Worm (Caenorhabditis elegans) whole organism, L1 larva: ENCODE measurements around the gene T26A8.3.
A peak's percentile ranks its signal among the peaks of the same experiment; 100 is the strongest.

ENCODE experiments used
- C04F5.9 ChIP-seq: sonication (generic microtip); optimal IDR thresholded peaks from 2 replicates; lab custom pipeline; 2016; ENCODE audit warnings: missing genetic modification characterization, missing compliant biosample characterization
- C16A3.4 ChIP-seq: fragments of 150-350 bp; optimal IDR thresholded peaks from 2 replicates; lab custom pipeline; 2014; ENCODE audit warnings: missing biosample characterization, missing genetic modification characterization
- Y116A8C.19 ChIP-seq: sonication (generic microtip); optimal IDR thresholded peaks from 2 replicates; lab custom pipeline; 2016; ENCODE audit warnings: missing compliant biosample characterization, missing genetic modification characterization, borderline replicate concordance
- aha-1 ChIP-seq: fragments of 150-350 bp; optimal IDR thresholded peaks from 2 replicates; lab custom pipeline; 2014; ENCODE audit warnings: missing biosample characterization, missing genetic modification characterization
- alr-1 ChIP-seq: fragments of 200-800 bp; sonication (Bioruptor generic); optimal IDR thresholded peaks from 2 replicates; lab custom pipeline; 2018; ENCODE audit warnings: borderline replicate concordance, mild to moderate bottlenecking, missing genetic modification characterization, missing compliant biosample characterization
- aly-2 ChIP-seq: fragments of 150-350 bp; optimal IDR thresholded peaks from 2 replicates; lab custom pipeline; 2014; ENCODE audit warnings: missing biosample characterization, missing genetic modification characterization
- ama-1 ChIP-seq: fragments of 150-350 bp; optimal IDR thresholded peaks from 2 replicates; lab custom pipeline; 2014
- blmp-1 ChIP-seq: fragments of 150-350 bp; optimal IDR thresholded peaks from 2 replicates; lab custom pipeline; 2014; ENCODE audit warnings: missing biosample characterization, missing genetic modification characterization
- ceh-63 ChIP-seq: fragments of 200-800 bp; sonication (Bioruptor generic); optimal IDR thresholded peaks from 2 replicates; lab custom pipeline; 2018; ENCODE audit warnings: mild to moderate bottlenecking, missing genetic modification characterization, missing compliant biosample characterization
- ceh-8 ChIP-seq: fragments of 200-800 bp; sonication (Bioruptor generic); optimal IDR thresholded peaks from 2 replicates; lab custom pipeline; 2018; ENCODE audit warnings: mild to moderate bottlenecking, missing genetic modification characterization, moderate library complexity, missing compliant biosample characterization
- ceh-82 ChIP-seq, 3 experiments: fragments of 150-350 bp in 1 of 3; sonication (generic microtip) in 2 of 3; optimal IDR thresholded peaks; 2 replicates each; lab custom pipeline; 2014 to 2017; ENCODE audit warnings: missing biosample characterization in 3 of 3, missing genetic modification characterization in 3 of 3
- ceh-88 ChIP-seq: fragments of 200-800 bp; sonication (Bioruptor generic); IDR thresholded peaks from 2 replicates; pipeline ENCODE4 v1.3.6; 2022; ENCODE audit warnings: missing genetic modification characterization, missing compliant biosample characterization
- ceh-90 ChIP-seq: sonication (generic microtip); optimal IDR thresholded peaks from 2 replicates; lab custom pipeline; 2016; ENCODE audit warnings: missing genetic modification characterization, missing compliant biosample characterization
- dsc-1 ChIP-seq: sonication (generic microtip); optimal IDR thresholded peaks from 2 replicates; lab custom pipeline; 2016; ENCODE audit warnings: mild to moderate bottlenecking, missing genetic modification characterization, missing compliant biosample characterization
- efl-3 ChIP-seq: fragments of 200-800 bp; sonication (Bioruptor generic); optimal IDR thresholded peaks from 2 replicates; lab custom pipeline; 2018; ENCODE audit warnings: mild to moderate bottlenecking, missing genetic modification characterization, missing compliant biosample characterization
- egl-13 ChIP-seq: sonication (generic microtip); optimal IDR thresholded peaks from 2 replicates; lab custom pipeline; 2016; ENCODE audit warnings: missing genotype, missing genetic modification reagents, missing genetic modification characterization, missing compliant biosample characterization
- egl-27 ChIP-seq, 2 experiments: fragments of 150-350 bp in 1 of 2; sonication (generic microtip); optimal IDR thresholded peaks; 3 replicates each; lab custom pipeline; 2017 to 2018; ENCODE audit warnings: missing biosample characterization in 2 of 2, missing genetic modification characterization in 2 of 2, missing genetic modification reagents in 2 of 2
- ets-5 ChIP-seq: fragments of 200-800 bp; sonication (Bioruptor generic); IDR thresholded peaks from 2 replicates; pipeline ENCODE4 v1.3.6; 2022; ENCODE audit warnings: missing genetic modification characterization, missing compliant biosample characterization
- fkh-4 ChIP-seq: sonication (generic microtip); optimal IDR thresholded peaks from 2 replicates; lab custom pipeline; 2016; ENCODE audit warnings: missing compliant biosample characterization, missing genetic modification characterization, borderline replicate concordance
- fkh-8 ChIP-seq: sonication (generic microtip); optimal IDR thresholded peaks from 2 replicates; lab custom pipeline; 2016; ENCODE audit warnings: mild to moderate bottlenecking, missing genetic modification characterization, missing compliant biosample characterization
- grh-1 ChIP-seq: fragments of 200-800 bp; sonication (Bioruptor generic); IDR thresholded peaks from 2 replicates; pipeline ENCODE4 v1.3.6; 2022; ENCODE audit warnings: missing genetic modification reagents, missing genetic modification characterization, missing compliant biosample characterization
- hlh-4 ChIP-seq: sonication (generic microtip); optimal IDR thresholded peaks from 2 replicates; lab custom pipeline; 2016; ENCODE audit warnings: mild to moderate bottlenecking, missing genetic modification characterization, missing compliant biosample characterization
- jun-1 ChIP-seq: fragments of 150-350 bp; optimal IDR thresholded peaks from 2 replicates; lab custom pipeline; 2014; ENCODE audit warnings: missing biosample characterization, missing genetic modification reagents, missing genetic modification characterization
- lin-13 ChIP-seq: fragments of 150-350 bp; optimal IDR thresholded peaks from 2 replicates; lab custom pipeline; 2014; ENCODE audit warnings: missing biosample characterization, missing genetic modification reagents, missing genetic modification characterization
- lin-14 ChIP-seq: fragments of 200-800 bp; sonication (Bioruptor generic); optimal IDR thresholded peaks from 2 replicates; lab custom pipeline; 2018; ENCODE audit warnings: mild to moderate bottlenecking, missing genetic modification characterization, moderate library complexity, missing compliant biosample characterization
- lin-15B ChIP-seq: fragments of 150-350 bp; sonication (generic microtip); optimal IDR thresholded peaks from 3 replicates; lab custom pipeline; 2014; ENCODE audit warnings: missing biosample characterization, missing genetic modification characterization
- lin-35 ChIP-seq, 2 experiments: fragments of 150-350 bp; optimal IDR thresholded peaks; 2 replicates each; lab custom pipeline; 2014; ENCODE audit warnings: missing biosample characterization in 2 of 2, missing genetic modification characterization in 2 of 2, missing genetic modification reagents in 2 of 2
- lsy-2 ChIP-seq, 2 experiments: fragments of 150-350 bp; optimal IDR thresholded peaks; 2 replicates each; lab custom pipeline; 2014; ENCODE audit warnings: missing biosample characterization in 2 of 2, missing genetic modification characterization in 2 of 2
- mdl-1 ChIP-seq, 2 experiments: fragments of 150-350 bp; optimal IDR thresholded peaks; 2 replicates each; lab custom pipeline; 2014 to 2017; ENCODE audit warnings: missing biosample characterization in 2 of 2, missing genetic modification characterization in 2 of 2, inconsistent platforms in 1 of 2
- mef-2 ChIP-seq: fragments of 150-350 bp; optimal IDR thresholded peaks from 2 replicates; lab custom pipeline; 2014; ENCODE audit warnings: missing biosample characterization, missing genetic modification characterization
- nhr-11 ChIP-seq: fragments of 150-350 bp; optimal IDR thresholded peaks from 2 replicates; lab custom pipeline; 2014; ENCODE audit warnings: missing biosample characterization, missing genetic modification characterization
- nhr-237 ChIP-seq: fragments of 150-350 bp; optimal IDR thresholded peaks from 2 replicates; lab custom pipeline; 2014; ENCODE audit warnings: missing biosample characterization, missing genetic modification characterization
- nhr-28 ChIP-seq: fragments of 150-350 bp; optimal IDR thresholded peaks from 2 replicates; lab custom pipeline; 2014; ENCODE audit warnings: missing biosample characterization, missing genetic modification characterization
- nhr-47 ChIP-seq: sonication (generic microtip); optimal IDR thresholded peaks from 2 replicates; lab custom pipeline; 2016; ENCODE audit warnings: mild to moderate bottlenecking, missing genetic modification characterization, moderate library complexity, missing compliant biosample characterization
- nhr-84 ChIP-seq: sonication (generic microtip); optimal IDR thresholded peaks from 2 replicates; lab custom pipeline; 2017; ENCODE audit warnings: missing biosample characterization, missing genetic modification characterization
- nhr-85 ChIP-seq: sonication (generic microtip); peaks from one replicate; lab custom pipeline; 2016; ENCODE audit warnings: missing genetic modification characterization, inconsistent platforms, missing compliant biosample characterization
- nhr-90 ChIP-seq: sonication (generic microtip); optimal IDR thresholded peaks from 2 replicates; lab custom pipeline; 2016; ENCODE audit warnings: mild to moderate bottlenecking, missing genetic modification characterization, missing compliant biosample characterization; ENCODE audit not compliant: poor library complexity
- pax-3 ChIP-seq: fragments of 200-800 bp; sonication (Bioruptor generic); optimal IDR thresholded peaks from 2 replicates; lab custom pipeline; 2018; ENCODE audit warnings: mild to moderate bottlenecking, missing genetic modification characterization, moderate library complexity, missing compliant biosample characterization
- pqm-1 ChIP-seq: sonication (generic microtip); optimal IDR thresholded peaks from 3 replicates; lab custom pipeline; 2017; ENCODE audit warnings: missing biosample characterization, missing genetic modification characterization
- rnt-1 ChIP-seq: sonication (generic microtip); optimal IDR thresholded peaks from 2 replicates; lab custom pipeline; 2016; ENCODE audit warnings: mild to moderate bottlenecking, missing genetic modification characterization, moderate library complexity, missing compliant biosample characterization
- snpc-4 ChIP-seq: fragments of 150-350 bp; optimal IDR thresholded peaks from 2 replicates; lab custom pipeline; 2014; ENCODE audit warnings: missing biosample characterization, missing genetic modification characterization
- snu-23 ChIP-seq: sonication (generic microtip); optimal IDR thresholded peaks from 2 replicates; lab custom pipeline; 2016; ENCODE audit warnings: missing genetic modification characterization, missing compliant biosample characterization
- sptf-1 ChIP-seq: fragments of 150-350 bp; optimal IDR thresholded peaks from 2 replicates; lab custom pipeline; 2014; ENCODE audit warnings: missing biosample characterization, missing genetic modification characterization
- tbx-2 ChIP-seq: sonication (generic microtip); optimal IDR thresholded peaks from 2 replicates; lab custom pipeline; 2016; ENCODE audit warnings: missing genetic modification characterization, missing compliant biosample characterization
- tlp-1 ChIP-seq: fragments of 150-350 bp; optimal IDR thresholded peaks from 2 replicates; lab custom pipeline; 2014; ENCODE audit warnings: missing biosample characterization, missing genetic modification characterization
- unc-130 ChIP-seq: fragments of 150-350 bp; optimal IDR thresholded peaks from 2 replicates; lab custom pipeline; 2017; ENCODE audit warnings: missing biosample characterization, missing genetic modification characterization, inconsistent platforms
- unc-62 ChIP-seq: fragments of 150-350 bp; optimal IDR thresholded peaks from 2 replicates; lab custom pipeline; 2014; ENCODE audit warnings: missing biosample characterization, missing genetic modification reagents, missing genetic modification characterization
- unc-98 ChIP-seq: fragments of 200-800 bp; sonication (Bioruptor generic); IDR thresholded peaks from 2 replicates; pipeline ENCODE4 v1.3.6; 2022; ENCODE audit warnings: missing genetic modification characterization, missing compliant biosample characterization
- vab-15 ChIP-seq: sonication (generic microtip); optimal IDR thresholded peaks from 2 replicates; lab custom pipeline; 2017; ENCODE audit warnings: missing genotype, mild to moderate bottlenecking, missing genetic modification characterization, missing compliant biosample characterization
- xbp-1 ChIP-seq: sonication (generic microtip); optimal IDR thresholded peaks from 2 replicates; lab custom pipeline; 2016; ENCODE audit warnings: missing genetic modification characterization, missing compliant biosample characterization
- zip-4 ChIP-seq: fragments of 200-800 bp; sonication (Bioruptor generic); optimal IDR thresholded peaks from 2 replicates; lab custom pipeline; 2018; ENCODE audit warnings: mild to moderate bottlenecking, missing genetic modification characterization, moderate library complexity, missing compliant biosample characterization

T26A8.3 gene

ce11 chrIV:8431567-8432458 lies 5.4 kb upstream of the T26A8.3 start:
- peak; percentile 55 for TF ChIP-seq dsc-1
- TF ChIP-seq ceh-8 (GFP tag; lab: Kevin White, UChicago), result peak; percentile 24
- no peak for TF ChIP-seq fkh-4 (tag; lab: Kevin White, UChicago)
- TF ChIP-seq rnt-1 (tag; lab: Kevin White, UChicago), result peak; percentile 82
- peak; percentile 59 for TF ChIP-seq jun-1 (tag; lab: Kevin White, UChicago)
- peak; percentile 82 for TF ChIP-seq blmp-1 (tag; lab: Kevin White, UChicago)
- TF ChIP-seq ceh-63, result no peak
- TF ChIP-seq nhr-84, result peak; percentile 48
- TF ChIP-seq aly-2 (tag; lab: Kevin White, UChicago), result peak; percentile 72
- TF ChIP-seq unc-98 (GFP tag; lab: Robert Waterston, UW), result no peak
- TF ChIP-seq ceh-82 (tag; optimal IDR thresholded peaks at IDR 0.05; lab: Kevin White, UChicago), result peak; percentile 3 to 79 (median 48)
- peak; percentile 64 for TF ChIP-seq grh-1 (GFP tag; lab: Robert Waterston, UW)
- TF ChIP-seq efl-3, result no peak
- TF ChIP-seq zip-4, result peak; percentile 58
- TF ChIP-seq hlh-4, result no peak
- TF ChIP-seq lin-15B (tag; lab: Kevin White, UChicago), result no peak
- peak; percentile 92 for TF ChIP-seq lin-14 (GFP tag; lab: Kevin White, UChicago)
- TF ChIP-seq nhr-47 (tag; lab: Kevin White, UChicago), result peak; percentile 60
- peak; percentile 45 for TF ChIP-seq pax-3 (tag; lab: Kevin White, UChicago)
- peak; percentile 75 for TF ChIP-seq lin-13
- TF ChIP-seq nhr-85 (tag; lab: Kevin White, UChicago), result peak; percentile 88
- TF ChIP-seq mef-2 (tag; lab: Kevin White, UChicago), result no peak
- TF ChIP-seq nhr-11, result peak; percentile 26
- TF ChIP-seq vab-15 (tag; lab: Kevin White, UChicago), result peak; percentile 58
- TF ChIP-seq C16A3.4 (tag; lab: Kevin White, UChicago), result peak; percentile 65
- no peak for TF ChIP-seq pqm-1 (tag; lab: Kevin White, UChicago)
- TF ChIP-seq nhr-28 (tag; lab: Kevin White, UChicago), result no peak
- TF ChIP-seq fkh-8, result peak; percentile 15
- TF ChIP-seq tbx-2, result peak; percentile 47
- TF ChIP-seq alr-1 (tag; lab: Kevin White, UChicago), result no peak
- TF ChIP-seq sptf-1 (tag; lab: Kevin White, UChicago), result no peak
- peak; percentile 3 for TF ChIP-seq ceh-90 (tag; lab: Kevin White, UChicago)
- peak; percentile 89 to 91 for TF ChIP-seq lsy-2 (tag; optimal IDR thresholded peaks at IDR 0.05; lab: Kevin White, UChicago)
- peak; percentile 52 for TF ChIP-seq xbp-1 (tag; lab: Kevin White, UChicago)
- peak; percentile 53 to 65 for TF ChIP-seq lin-35 (GFP tag; optimal IDR thresholded peaks at IDR 0.05; lab: Kevin White, UChicago)
- TF ChIP-seq ceh-88 (GFP tag; lab: Robert Waterston, UW), result peak; percentile 56; the same call in 1 of the 2 replicates
- peak; percentile 72 for TF ChIP-seq nhr-90 (tag; lab: Kevin White, UChicago)
- TF ChIP-seq aha-1 (tag; lab: Kevin White, UChicago), result no peak
- TF ChIP-seq egl-27 (tag; optimal IDR thresholded peaks at IDR 0.05; lab: Kevin White, UChicago), result peak in 1 of 2 experiments; percentile 68
- TF ChIP-seq tlp-1 (tag; lab: Kevin White, UChicago), result no peak
- TF ChIP-seq nhr-237 (tag; lab: Kevin White, UChicago), result no peak
- no peak for TF ChIP-seq Y116A8C.19 (tag; lab: Kevin White, UChicago)
- peak; percentile 53 for TF ChIP-seq unc-130 (tag; lab: Kevin White, UChicago)
- TF ChIP-seq C04F5.9 (tag; lab: Kevin White, UChicago), result peak; percentile 30
- peak; percentile 98 for TF ChIP-seq ama-1 (lab: Kevin White, UChicago)
- TF ChIP-seq ets-5 (GFP tag; lab: Robert Waterston, UW), result no peak
- TF ChIP-seq snpc-4 (tag; lab: Kevin White, UChicago), result peak; percentile 77
- peak; percentile 82 for TF ChIP-seq snu-23 (GFP tag; lab: Kevin White, UChicago)
- peak in 1 of 2 experiments; percentile 92 for TF ChIP-seq mdl-1 (tag; optimal IDR thresholded peaks at IDR 0.05; lab: Kevin White, UChicago)
- peak; percentile 21 for TF ChIP-seq egl-13 (tag; lab: Kevin White, UChicago)
- TF ChIP-seq unc-62, result no peak
